Fruit fly (Drosophila melanogaster) whole organism, pupa: Measurements from ENCODE around the gene Ranbp21.

ENCODE experiments used
- CG34367 ChIP-seq: fragments of 200-800 bp; sonication (Bioruptor generic); optimal IDR thresholded peaks from 2 replicates; lab custom pipeline; 2018; ENCODE audit warnings: missing biosample characterization, mild to moderate bottlenecking, missing genetic modification characterization
- Ets98B ChIP-seq: fragments of 200-800 bp; sonication (Bioruptor generic); IDR thresholded peaks from 2 replicates; pipeline ENCODE4 v1.3.6; 2022; ENCODE audit warnings: missing biosample characterization, missing genetic modification characterization

DNA sequence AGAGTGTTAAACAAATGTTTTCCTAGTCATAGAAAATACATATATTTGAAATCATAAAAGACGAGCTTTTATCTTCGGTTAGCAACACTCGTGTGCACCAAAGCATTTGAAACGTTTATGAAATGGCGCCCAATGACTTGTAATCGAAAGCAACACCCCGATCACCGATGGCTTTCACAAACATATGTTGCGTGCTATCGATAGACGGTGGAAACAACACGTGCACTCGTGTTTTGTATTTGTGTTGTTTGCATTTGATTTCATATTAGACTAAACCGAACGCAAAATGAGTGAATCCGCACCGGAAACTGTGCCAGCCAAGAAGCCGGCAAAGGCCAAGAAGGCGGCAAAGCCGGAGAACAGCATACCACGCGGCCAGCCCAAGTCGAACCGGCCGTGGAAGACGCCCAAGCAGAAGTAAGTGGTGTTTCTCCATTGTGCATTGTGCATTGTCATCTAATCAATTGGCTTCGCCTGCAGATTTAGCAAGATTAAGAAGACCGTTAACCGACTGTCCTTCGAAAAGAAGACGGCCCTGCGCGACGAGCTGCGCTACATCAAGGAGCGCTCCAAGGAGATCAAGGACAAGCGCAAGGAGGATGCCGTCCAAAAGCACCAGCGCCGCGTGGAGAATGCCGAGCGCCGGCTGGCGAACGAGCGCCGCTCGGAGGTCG lies 35.9 kb downstream of the Ranbp21 start, which contains the start of gene CG14210:
- no peak for TF ChIP-seq CG34367 (tag; lab: Kevin White, UChicago)
- TF ChIP-seq Ets98B (GFP tag; lab: Robert Waterston, UW): no peak
